Fruit fly (Drosophila melanogaster) whole organism, embryonic: ENCODE data around the gene ec.

Experiments
- Aef1 ChIP-seq: fragments of 200-800 bp; sonication (Bioruptor generic); IDR thresholded peaks from 3 replicates; pipeline ENCODE4 v1.3.6; 2022; ENCODE audit warnings: missing biosample characterization, missing genetic modification characterization
- CG10267 ChIP-seq: fragments of 200-800 bp; sonication (Bioruptor generic); optimal IDR thresholded peaks from 2 replicates; lab custom pipeline; 2018; ENCODE audit warnings: missing biosample characterization, mild to moderate bottlenecking, missing genetic modification characterization, moderate library complexity
- CG11093 ChIP-seq: fragments of 200-800 bp; sonication (Bioruptor generic); IDR thresholded peaks from 3 replicates; pipeline ENCODE4 v1.3.6; 2022; ENCODE audit warnings: missing biosample characterization, missing genetic modification characterization
- CG14710 ChIP-seq: fragments of 200-800 bp; sonication (Bioruptor generic); optimal IDR thresholded peaks from 3 replicates; lab custom pipeline; 2019; ENCODE audit warnings: missing biosample characterization, mild to moderate bottlenecking, missing genetic modification characterization, moderate library complexity
- CG15073 ChIP-seq: fragments of 200-800 bp; sonication (Bioruptor generic); optimal IDR thresholded peaks from 2 replicates; lab custom pipeline; 2016; ENCODE audit warnings: missing biosample characterization, missing genetic modification characterization
- CG18599 ChIP-seq: fragments of 200-800 bp; sonication (Bioruptor generic); optimal IDR thresholded peaks from 3 replicates; lab custom pipeline; 2017; ENCODE audit warnings: missing biosample characterization, missing genetic modification characterization, mild to moderate bottlenecking, moderate library complexity, missing genetic modification reagents
- CG31365 ChIP-seq: fragments of 200-800 bp; sonication (Bioruptor generic); optimal IDR thresholded peaks from 2 replicates; lab custom pipeline; 2018; ENCODE audit warnings: missing biosample characterization, mild to moderate bottlenecking, missing genetic modification characterization
- CG31441 ChIP-seq: fragments of 200-800 bp; sonication (Bioruptor generic); IDR thresholded peaks from 2 replicates; pipeline ENCODE4 v1.3.6; 2022; ENCODE audit warnings: missing biosample characterization, missing genetic modification characterization
- CG32767 ChIP-seq: fragments of 200-800 bp; sonication (Bioruptor generic); IDR thresholded peaks from 2 replicates; pipeline ENCODE4 v1.3.6; 2022; ENCODE audit warnings: missing biosample characterization, missing genetic modification characterization
- CG3281 ChIP-seq: fragments of 200-800 bp; sonication (Bioruptor generic); optimal IDR thresholded peaks from 3 replicates; lab custom pipeline; 2017; ENCODE audit warnings: missing biosample characterization, mild to moderate bottlenecking, missing genetic modification characterization
- CG3995 ChIP-seq: fragments of 200-800 bp; sonication (Bioruptor generic); optimal IDR thresholded peaks from 3 replicates; lab custom pipeline; 2016; ENCODE audit warnings: missing biosample characterization, missing genetic modification characterization
- CG4404 ChIP-seq: fragments of 200-800 bp; sonication (Bioruptor generic); IDR thresholded peaks from 2 replicates; pipeline ENCODE4 v1.3.6; 2022; ENCODE audit warnings: missing biosample characterization, missing genetic modification characterization
- CG6689 ChIP-seq: fragments of 200-800 bp; sonication (Bioruptor generic); IDR thresholded peaks from 2 replicates; pipeline ENCODE4 v1.3.6; 2022; ENCODE audit warnings: missing biosample characterization, missing genetic modification characterization
- CG7271 ChIP-seq: fragments of 200-800 bp; sonication (Bioruptor generic); optimal IDR thresholded peaks from 2 replicates; lab custom pipeline; 2018; ENCODE audit warnings: missing biosample characterization, mild to moderate bottlenecking, missing genetic modification characterization, moderate library complexity
- CG7963 ChIP-seq: fragments of 200-800 bp; sonication (Bioruptor generic); IDR thresholded peaks from 3 replicates; pipeline ENCODE4 v1.3.6; 2022; ENCODE audit warnings: missing biosample characterization, missing genetic modification characterization; ENCODE audit not compliant: partially characterized antibody
- CG8290 ChIP-seq, 3 experiments: fragments of 200-800 bp; sonication (Bioruptor generic); optimal IDR thresholded peaks; 2 replicates each; lab custom pipeline; 2016 to 2019; ENCODE audit warnings: missing biosample characterization in 3 of 3, missing genetic modification characterization in 3 of 3, mild to moderate bottlenecking in 2 of 3, moderate library complexity in 1 of 3
- CG8765 ChIP-seq: fragments of 200-800 bp; sonication (Bioruptor generic); IDR thresholded peaks from 2 replicates; pipeline ENCODE4 v1.3.6; 2022; ENCODE audit warnings: missing biosample characterization, missing genetic modification characterization
- CG9797 ChIP-seq: fragments of 200-800 bp; sonication (Bioruptor generic); optimal IDR thresholded peaks from 3 replicates; lab custom pipeline; 2018; ENCODE audit warnings: missing biosample characterization, mild to moderate bottlenecking, missing genetic modification characterization
- Drgx ChIP-seq: fragments of 200-800 bp; sonication (Bioruptor generic); IDR thresholded peaks from 2 replicates; pipeline ENCODE4 v1.3.6; 2022; ENCODE audit warnings: missing biosample characterization, missing genetic modification characterization
- MTF-1 ChIP-seq: fragments of 200-800 bp; sonication (Bioruptor generic); optimal IDR thresholded peaks from 2 replicates; lab custom pipeline; 2018; ENCODE audit warnings: missing biosample characterization, mild to moderate bottlenecking, missing genetic modification characterization, borderline replicate concordance
- Med ChIP-seq: fragments of 200-800 bp; sonication (Bioruptor generic); peaks from one replicate; lab custom pipeline; 2016; ENCODE audit warnings: missing biosample characterization, missing genetic modification characterization, mild to moderate bottlenecking, inconsistent platforms, moderate library complexity
- Nf-YB ChIP-seq: fragments of 200-800 bp; sonication (Bioruptor generic); optimal IDR thresholded peaks from 3 replicates; lab custom pipeline; 2019; ENCODE audit warnings: missing biosample characterization, mild to moderate bottlenecking, missing genetic modification characterization, moderate library complexity
- Nf-YC ChIP-seq: fragments of 200-800 bp; optimal IDR thresholded peaks from 3 replicates; lab custom pipeline; 2019; ENCODE audit warnings: missing biosample characterization, mild to moderate bottlenecking, missing genetic modification characterization, moderate library complexity
- Sry-δ ChIP-seq: fragments of 200-800 bp; sonication (Bioruptor generic); optimal IDR thresholded peaks from 2 replicates; lab custom pipeline; 2016; ENCODE audit warnings: missing biosample characterization, missing genetic modification characterization
- abd-A ChIP-seq: fragments of 200-800 bp; sonication (Bioruptor generic); optimal IDR thresholded peaks from 3 replicates; lab custom pipeline; 2019; ENCODE audit warnings: missing biosample characterization, mild to moderate bottlenecking, missing genetic modification characterization, moderate library complexity
- ac ChIP-seq: fragments of 200-800 bp; sonication (Bioruptor generic); optimal IDR thresholded peaks from 3 replicates; lab custom pipeline; 2017; ENCODE audit warnings: missing biosample characterization, mild to moderate bottlenecking, missing genetic modification characterization
- ara ChIP-seq: fragments of 200-800 bp; sonication (Bioruptor generic); IDR thresholded peaks from 2 replicates; pipeline ENCODE4 v1.3.6; 2022; ENCODE audit warnings: missing biosample characterization, missing genetic modification characterization
- ash1 ChIP-seq: fragments of 200-800 bp; sonication (Bioruptor generic); optimal IDR thresholded peaks from 2 replicates; lab custom pipeline; 2018; ENCODE audit warnings: missing biosample characterization, mild to moderate bottlenecking, missing genetic modification characterization
- bbx ChIP-seq: fragments of 200-800 bp; sonication (Bioruptor generic); IDR thresholded peaks from 2 replicates; pipeline ENCODE4 v1.3.6; 2022; ENCODE audit warnings: missing biosample characterization, missing genetic modification characterization; ENCODE audit not compliant: partially characterized antibody
- cas ChIP-seq: fragments of 200-800 bp; sonication (Bioruptor generic); IDR thresholded peaks from 2 replicates; pipeline ENCODE4 v1.3.6; 2022; ENCODE audit warnings: missing biosample characterization, missing genetic modification characterization
- cg ChIP-seq: fragments of 200-800 bp; sonication (Bioruptor generic); optimal IDR thresholded peaks from 3 replicates; lab custom pipeline; 2019; ENCODE audit warnings: missing biosample characterization, mild to moderate bottlenecking, missing genetic modification characterization, moderate library complexity
- chn ChIP-seq: fragments of 200-800 bp; sonication (Bioruptor generic); optimal IDR thresholded peaks from 2 replicates; lab custom pipeline; 2016; ENCODE audit warnings: missing biosample characterization, missing genetic modification characterization
- crol ChIP-seq: fragments of 200-800 bp; sonication (Bioruptor generic); IDR thresholded peaks from 2 replicates; pipeline ENCODE4 v1.3.6; 2022; ENCODE audit warnings: missing biosample characterization, missing genetic modification characterization
- dan ChIP-seq: fragments of 200-800 bp; sonication (Bioruptor generic); IDR thresholded peaks from 2 replicates; pipeline ENCODE4 v1.3.6; 2022; ENCODE audit warnings: missing biosample characterization, missing genetic modification characterization
- ewg ChIP-seq: fragments of 200-800 bp; sonication (Bioruptor generic); optimal IDR thresholded peaks from 3 replicates; lab custom pipeline; 2017; ENCODE audit warnings: mild to moderate bottlenecking, missing biosample characterization, missing genetic modification reagents, missing genetic modification characterization
- fd3F ChIP-seq: fragments of 200-800 bp; sonication (Bioruptor generic); optimal IDR thresholded peaks from 2 replicates; lab custom pipeline; 2018; ENCODE audit warnings: missing biosample characterization, mild to moderate bottlenecking, missing genetic modification characterization, moderate library complexity
- fu2 ChIP-seq: fragments of 200-800 bp; sonication (Bioruptor generic); optimal IDR thresholded peaks from 2 replicates; lab custom pipeline; 2016; ENCODE audit warnings: missing biosample characterization, missing genetic modification characterization
- kay ChIP-seq: fragments of 200-800 bp; sonication (Bioruptor generic); optimal IDR thresholded peaks from 2 replicates; lab custom pipeline; 2016; ENCODE audit warnings: missing biosample characterization, missing genetic modification characterization
- maf-S ChIP-seq: fragments of 200-800 bp; sonication (Bioruptor generic); optimal IDR thresholded peaks from 2 replicates; lab custom pipeline; 2016; ENCODE audit warnings: missing biosample characterization, missing genetic modification characterization
- nerfin-2 ChIP-seq: fragments of 200-800 bp; sonication (Bioruptor generic); IDR thresholded peaks from 2 replicates; pipeline ENCODE4 v1.3.6; 2022; ENCODE audit warnings: missing biosample characterization, missing genetic modification characterization; ENCODE audit not compliant: partially characterized antibody
- oc ChIP-seq: fragments of 200-800 bp; sonication (Bioruptor generic); optimal IDR thresholded peaks from 2 replicates; lab custom pipeline; 2018; ENCODE audit warnings: missing biosample characterization, mild to moderate bottlenecking, missing genetic modification characterization, moderate library complexity
- run ChIP-seq: fragments of 200-800 bp; sonication (Bioruptor generic); optimal IDR thresholded peaks from 3 replicates; lab custom pipeline; 2018; ENCODE audit warnings: missing biosample characterization, mild to moderate bottlenecking, missing genetic modification characterization
- sim ChIP-seq: fragments of 200-800 bp; sonication (Bioruptor generic); IDR thresholded peaks from 2 replicates; pipeline ENCODE4 v1.3.6; 2022; ENCODE audit warnings: missing biosample characterization, missing genetic modification characterization
- slou ChIP-seq: fragments of 200-800 bp; sonication (Bioruptor generic); optimal IDR thresholded peaks from 3 replicates; lab custom pipeline; 2016; ENCODE audit warnings: missing biosample characterization, missing genetic modification characterization
- sqz ChIP-seq: fragments of 200-800 bp; sonication (Bioruptor generic); optimal IDR thresholded peaks from 3 replicates; lab custom pipeline; 2018; ENCODE audit warnings: missing biosample characterization, mild to moderate bottlenecking, missing genetic modification characterization
- tgo ChIP-seq: fragments of 200-800 bp; sonication (Bioruptor generic); IDR thresholded peaks from 3 replicates; pipeline ENCODE4 v1.3.6; 2022; ENCODE audit warnings: missing biosample characterization, missing genetic modification characterization
- trh ChIP-seq: fragments of 200-800 bp; sonication (Bioruptor generic); optimal IDR thresholded peaks from 2 replicates; lab custom pipeline; 2016; ENCODE audit warnings: missing biosample characterization, missing genetic modification characterization
- usp ChIP-seq: fragments of >200 bp; optimal IDR thresholded peaks from 2 replicates; lab custom pipeline; 2017; ENCODE audit warnings: missing biosample characterization, missing genetic modification characterization
- vvl ChIP-seq: fragments of 200-800 bp; sonication (Bioruptor generic); IDR thresholded peaks from 2 replicates; pipeline ENCODE4 v1.3.6; 2022; ENCODE audit warnings: missing biosample characterization, missing genetic modification characterization
- yki ChIP-seq: fragments of >200 bp; optimal IDR thresholded peaks from 3 replicates; lab custom pipeline; 2018

Gene ec

DNA sequence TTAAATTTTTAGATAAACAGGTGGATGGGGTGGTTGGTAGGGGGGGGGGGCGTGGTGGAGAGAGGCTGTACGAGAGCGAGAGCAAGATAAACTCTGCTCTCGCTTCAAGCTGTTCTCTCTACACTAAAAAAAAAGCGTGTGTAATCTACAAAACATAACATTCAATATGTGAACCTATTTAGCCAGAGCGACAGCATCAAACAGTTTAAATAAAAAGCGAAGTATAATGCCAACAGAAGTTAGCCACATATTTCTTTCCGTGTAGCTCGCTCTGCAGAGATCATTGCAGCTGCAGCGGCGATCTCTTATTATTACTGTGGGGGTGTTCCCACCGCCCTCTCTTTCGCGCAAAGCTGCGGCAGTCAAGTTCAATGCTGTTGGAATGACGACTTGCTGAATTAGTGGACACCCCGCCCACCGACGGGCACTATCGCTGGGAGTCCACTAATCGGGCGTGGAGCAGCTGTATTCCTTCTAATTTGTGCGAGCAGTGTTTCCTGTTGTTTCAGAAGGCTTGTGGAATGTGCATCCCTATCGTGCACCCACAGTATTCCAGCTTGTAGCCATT is 57.0 kb downstream of the ec start, which contains the start of gene CG2930 (continued):
- TF ChIP-seq cas (GFP tag; lab: Robert Waterston, UW) (peak; percentile 30; the same call in 1 of the 2 replicates), fd3F (GFP tag; lab: Kevin White, UChicago) (peak; percentile 38), cg (GFP tag; lab: Kevin White, UChicago) (no peak), slou (GFP tag; lab: Kevin White, UChicago) (no peak), CG11093 (peak; percentile 77; the same call in 2 of the 3 replicates), vvl (peak; percentile 96), CG4404 (GFP tag; lab: Robert Waterston, UW) (peak; percentile 63), CG15073 (GFP tag; lab: Kevin White, UChicago) (peak; percentile 22), kay (GFP tag; lab: Kevin White, UChicago) (peak; percentile 36), Drgx (GFP tag; lab: Robert Waterston, UW) (peak; percentile 97), chn (GFP tag; lab: Kevin White, UChicago) (peak; percentile 79), CG31441 (GFP tag; lab: Robert Waterston, UW) (peak; percentile 85), run (peak; percentile 44), sim (GFP tag; lab: Robert Waterston, UW) (peak; percentile 82), oc (tag; lab: Kevin White, UChicago) (peak; percentile 85), CG8290 (GFP tag; optimal IDR thresholded peaks at IDR 0.05; lab: Kevin White, UChicago) (peak; percentile 51), CG8290 (tag; optimal IDR thresholded peaks at IDR 0.05; lab: Kevin White, UChicago) (peak in 1 of 2 experiments; percentile 81), ac (GFP tag; lab: Kevin White, UChicago) (peak; percentile 45), CG3281 (GFP tag; lab: Kevin White, UChicago) (peak; percentile 57), crol (GFP tag; lab: Robert Waterston, UW) (peak; percentile 52), yki (lab: Kevin White, UChicago) (no peak), Nf-YC (peak; percentile 23), ara (GFP tag; lab: Robert Waterston, UW) (peak; percentile 93), CG7271 (tag; lab: Kevin White, UChicago) (peak; percentile 12), CG31365 (peak; percentile 55), ewg (GFP tag; lab: Kevin White, UChicago) (peak; percentile 81), MTF-1 (peak; percentile 74), Med (GFP tag; lab: Kevin White, UChicago) (peak; percentile 94), sqz (peak; percentile 62), CG10267 (peak; percentile 74), ash1 (GFP tag; lab: Kevin White, UChicago) (no peak), fu2 (GFP tag; lab: Kevin White, UChicago) (peak; percentile 46), CG3995 (GFP tag; lab: Kevin White, UChicago) (no peak), Sry-δ (peak; percentile 59), Nf-YB (peak; percentile 50), abd-A (tag; lab: Kevin White, UChicago) (no peak), CG14710 (peak; percentile 69), CG8765 (GFP tag; lab: Robert Waterston, UW) (peak; percentile 57; the same call in 1 of the 2 replicates), dan (GFP tag; lab: Robert Waterston, UW) (peak; percentile 69), Aef1 (GFP tag; lab: Robert Waterston, UW) (peak; percentile 74), CG7963 (GFP tag; lab: Robert Waterston, UW) (no peak), maf-S (peak; percentile 38), nerfin-2 (GFP tag; lab: Robert Waterston, UW) (no peak), CG32767 (GFP tag; lab: Robert Waterston, UW) (peak; percentile 62; the same call in 1 of the 2 replicates), trh (peak; percentile 54), CG18599 (GFP tag; lab: Kevin White, UChicago) (peak; percentile 73), bbx (GFP tag; lab: Robert Waterston, UW) (0 out of 2 replicates have a peak, but pooled peaks have one; percentile 13), CG9797 (GFP tag; lab: Kevin White, UChicago) (no peak), tgo (GFP tag; lab: Robert Waterston, UW) (peak; percentile 88), usp (GFP tag; lab: Kevin White, UChicago) (no peak), CG6689 (GFP tag; lab: Robert Waterston, UW) (peak; percentile 85)
